Worm (Caenorhabditis elegans): Measurements from ENCODE around the gene str-151.

Gene str-151

ce11 chrV:16588428-16588827 is 12.4 kb downstream of the str-151 start, which contains the start of gene srw-73:
Gene srw-73, minus strand, starts transcription at chrV:16588528.
- TF ChIP-seq madf-10 (tag; optimal IDR thresholded peaks at IDR 0.05) = no peak
- TF ChIP-seq ztf-3 (GFP tag; optimal IDR thresholded peaks at IDR 0.05) = no peak
- TF ChIP-seq mcd-1 (GFP tag; IDR thresholded peaks at IDR 0.05) = no peak
- TF ChIP-seq F22D6.2 (tag; optimal IDR thresholded peaks at IDR 0.05) = no peak
- no peak for TF ChIP-seq lin-40 (tag; optimal IDR thresholded peaks at IDR 0.05)
- TF ChIP-seq ceh-40 (GFP tag; IDR thresholded peaks at IDR 0.05) = no peak
- no peak for TF ChIP-seq ztf-18 (tag; optimal IDR thresholded peaks at IDR 0.05)
- no peak for TF ChIP-seq lir-1 (GFP tag; conservative IDR thresholded peaks at IDR 0.05)
- TF ChIP-seq lin-35 (GFP tag; optimal IDR thresholded peaks at IDR 0.05) = no peak
- TF ChIP-seq hlh-26 (GFP tag; conservative IDR thresholded peaks at IDR 0.05) = no peak
- TF ChIP-seq aptf-2 (GFP tag; conservative IDR thresholded peaks at IDR 0.05) = no peak
- TF ChIP-seq attf-3 (GFP tag; conservative IDR thresholded peaks at IDR 0.05) = no peak
- TF ChIP-seq lin-54 (GFP tag; optimal IDR thresholded peaks at IDR 0.05) = no peak
- no peak for TF ChIP-seq him-1 (tag; optimal IDR thresholded peaks at IDR 0.05)
- TF ChIP-seq cebp-1 (GFP tag; IDR thresholded peaks at IDR 0.05) = no peak
- TF ChIP-seq cebp-1 (tag; optimal IDR thresholded peaks at IDR 0.05) = no peak
- TF ChIP-seq F55B11.4 (tag; optimal IDR thresholded peaks at IDR 0.05; ENCODE audit: borderline replicate concordance, insufficient read depth) = no peak
- TF ChIP-seq ets-4 (GFP tag; optimal IDR thresholded peaks at IDR 0.05) = no peak
- TF ChIP-seq ceh-27 (GFP tag; optimal IDR thresholded peaks at IDR 0.05) = no peak
- no peak for TF ChIP-seq D2030.7 (GFP tag; IDR thresholded peaks at IDR 0.05)
- TF ChIP-seq ama-1 (optimal IDR thresholded peaks at IDR 0.05) = no peak
- TF ChIP-seq ama-1 (GFP tag; optimal IDR thresholded peaks at IDR 0.05) = no peak

ce11 chrV:16589488-16589887 is 13.5 kb downstream of the str-151 start:
- TF ChIP-seq him-1 (tag; optimal IDR thresholded peaks at IDR 0.05) (no peak), snpc-4 (GFP tag; optimal IDR thresholded peaks at IDR 0.05) (no peak), snpc-4 (tag; optimal IDR thresholded peaks at IDR 0.05) (peak in 2 of 4 experiments; percentile 31 to 58)

ce11 chrV:16591992-16592798 is 16.2 kb downstream of the str-151 start, which contains the start of gene srh-269:
Gene srh-269, minus strand, starts transcription at chrV:16592042.
- peak; percentile 92 for TF ChIP-seq B0336.3 (GFP tag; IDR thresholded peaks at IDR 0.05)
- TF ChIP-seq F22D6.2 (tag; optimal IDR thresholded peaks at IDR 0.05) = peak; percentile 29
- TF ChIP-seq ztf-18 (tag; optimal IDR thresholded peaks at IDR 0.05) = peak; percentile 63
- TF ChIP-seq mel-28 (tag; optimal IDR thresholded peaks at IDR 0.05; ENCODE audit: borderline replicate concordance) = peak; percentile 13
- TF ChIP-seq ceh-40 (GFP tag; IDR thresholded peaks at IDR 0.05) = no peak
- peak; percentile 74 for TF ChIP-seq ZK185.1 (tag; optimal IDR thresholded peaks at IDR 0.05; ENCODE audit: poor library complexity, severe bottlenecking)
- 0 out of 2 replicates have a peak, but pooled peaks have one; percentile 76 for TF ChIP-seq nhr-120 (GFP tag; IDR thresholded peaks at IDR 0.05)
- TF ChIP-seq F49E8.2 (tag; optimal IDR thresholded peaks at IDR 0.05; ENCODE audit: insufficient read depth) = peak; percentile 29
- TF ChIP-seq nfyb-1 (GFP tag; IDR thresholded peaks at IDR 0.05) = peak; percentile 95
- no peak for TF ChIP-seq sdz-38 (tag; optimal IDR thresholded peaks at IDR 0.05)
- TF ChIP-seq bed-1 (GFP tag; IDR thresholded peaks at IDR 0.05) = no peak
- TF ChIP-seq tbx-9 (tag; optimal IDR thresholded peaks at IDR 0.05; ENCODE audit: borderline replicate concordance) = peak; percentile 46
- peak; percentile 93 for TF ChIP-seq B0261.1 (tag; optimal IDR thresholded peaks at IDR 0.05)
- TF ChIP-seq hrde-1 (tag; optimal IDR thresholded peaks at IDR 0.05; ENCODE audit: borderline replicate concordance) = peak; percentile 7
- TF ChIP-seq C06A6.2 (GFP tag; conservative IDR thresholded peaks at IDR 0.05) = peak; percentile 77
- peak; percentile 68 for TF ChIP-seq D2030.7 (GFP tag; IDR thresholded peaks at IDR 0.05)
- no peak for TF ChIP-seq F39B2.1 (GFP tag; IDR thresholded peaks at IDR 0.05)
- TF ChIP-seq B0019.2 (GFP tag; conservative IDR thresholded peaks at IDR 0.05) = no peak
- peak; percentile 98 for TF ChIP-seq Y56A3A.18 (GFP tag; IDR thresholded peaks at IDR 0.05)
- peak; percentile 76 for TF ChIP-seq B0035.1 (tag; optimal IDR thresholded peaks at IDR 0.05)
- peak; percentile 86 for TF ChIP-seq zim-3 (tag; optimal IDR thresholded peaks at IDR 0.05)
- TF ChIP-seq sea-2 (GFP tag; IDR thresholded peaks at IDR 0.05) = 0 out of 2 replicates have a peak, but pooled peaks have one; percentile 55
- TF ChIP-seq F52B5.7 (tag; optimal IDR thresholded peaks at IDR 0.05) = peak; percentile 96
- peak; percentile 10 for TF ChIP-seq mes-4 (tag; optimal IDR thresholded peaks at IDR 0.05)
- 0 out of 2 replicates have a peak, but pooled peaks have one; percentile 6 for TF ChIP-seq ztf-6 (GFP tag; IDR thresholded peaks at IDR 0.05)
